Worm (Caenorhabditis elegans) whole organism, dauer: ENCODE results near the gene srw-7.

Experiments
- unc-62 ChIP-seq: sonication (generic microtip); optimal IDR thresholded peaks from 2 replicates; lab custom pipeline; 2017; ENCODE audit warnings: missing biosample characterization, missing genetic modification reagents, missing genetic modification characterization

srw-7 gene

ce11 chrV:3805961-3806360 lies at the start of gene srw-7:
TSS of gene srw-7 (plus strand) at chrV:3806261.
- TF ChIP-seq unc-62 (GFP tag; lab: Kevin White, UChicago): no peak

- no peak for TF ChIP-seq unc-62 (GFP tag; lab: Kevin White, UChicago)
These were observed 49.2 kb upstream of the srw-7 start, which contains the start of gene gid-7 for ce11 chrV:3756887-3757286. TSS of gene gid-7 (minus strand) at chrV:3757074.

DNA sequence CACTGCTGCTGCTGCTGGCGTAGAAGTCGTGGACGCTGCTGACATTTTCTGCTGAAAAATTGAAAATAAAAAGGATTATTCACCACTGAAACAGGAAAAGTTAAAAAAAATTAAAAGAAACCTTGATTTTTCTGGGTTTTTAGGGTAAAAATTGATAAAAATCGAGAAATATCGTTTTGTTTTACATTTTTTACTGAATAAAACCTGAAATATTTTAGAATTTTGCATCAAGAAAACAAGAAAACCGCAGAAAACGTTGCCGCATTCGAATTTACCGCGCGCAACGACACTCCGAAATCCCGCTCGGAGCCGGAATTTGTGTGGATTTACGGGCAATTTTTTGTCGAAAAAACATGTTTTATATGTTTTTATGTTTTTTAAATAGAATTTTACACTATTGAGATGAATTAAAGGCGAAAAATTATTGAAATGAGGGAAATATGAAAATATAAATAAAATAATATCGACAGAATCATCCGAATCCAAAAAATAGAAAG lies 46.6 kb upstream of the srw-7 start, which contains the start of gene chk-1:
Gene chk-1, minus strand, starts transcription at position 51 of the 497 bp plus-strand sequence.
- no peak for TF ChIP-seq unc-62 (GFP tag; lab: Kevin White, UChicago)

ce11 chrV:3760839-3761238 lies 45.2 kb upstream of the srw-7 start, which contains the start of gene oac-55:
TSS of gene oac-55 (plus strand) at chrV:3761139.
- TF ChIP-seq unc-62 (GFP tag; lab: Kevin White, UChicago): no peak

DNA sequence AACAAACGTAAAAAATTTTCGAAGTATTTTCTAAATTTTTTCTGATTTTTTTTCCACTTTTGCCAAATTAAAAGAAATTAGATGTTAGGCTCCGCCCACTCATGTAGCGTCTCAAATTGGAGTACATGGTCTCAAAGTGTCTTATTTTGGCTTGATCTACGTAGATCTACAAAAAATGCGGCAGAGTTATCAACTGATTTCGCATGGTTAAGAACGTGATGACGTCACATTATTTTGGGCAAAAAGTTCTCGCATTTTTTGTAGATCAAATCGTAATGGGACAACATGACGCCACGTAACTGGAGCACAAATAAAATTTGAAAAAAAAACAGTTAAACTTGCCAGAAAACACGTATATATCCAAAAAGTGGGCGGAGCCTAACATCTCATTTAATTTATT lies 44.2 kb upstream of the srw-7 start:
- TF ChIP-seq unc-62 (GFP tag; lab: Kevin White, UChicago): no peak

ce11 chrV:3766904-3767303 lies 39.2 kb upstream of the srw-7 start, which contains the start of gene Y39H10A.1:
TSS of gene Y39H10A.1 (plus strand) at chrV:3767204.
- TF ChIP-seq unc-62 (GFP tag; lab: Kevin White, UChicago): no peak

DNA sequence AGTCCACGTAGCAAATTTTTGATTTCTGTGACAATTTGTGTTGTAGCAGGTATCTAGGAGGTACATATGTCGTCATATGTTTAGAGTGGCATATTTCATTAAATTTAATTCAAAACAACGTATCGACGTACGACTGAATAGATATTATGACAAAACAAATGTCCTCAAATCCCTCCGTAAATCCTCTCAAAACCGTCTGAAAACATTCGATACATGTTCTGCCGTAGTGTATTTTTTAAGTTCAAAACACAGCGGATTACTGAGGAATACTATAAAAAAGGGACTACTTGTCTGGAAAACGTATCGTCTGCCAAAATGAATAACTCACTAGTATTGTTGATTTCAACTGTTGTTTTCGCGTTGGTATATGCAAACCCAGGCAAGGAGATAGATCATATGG lies 37.8 kb upstream of the srw-7 start, which contains the start of gene R08E5.4:
Gene R08E5.4, plus strand, starts transcription at position 301 of the 400 bp plus-strand sequence.
- no peak for TF ChIP-seq unc-62 (GFP tag; lab: Kevin White, UChicago)

DNA sequence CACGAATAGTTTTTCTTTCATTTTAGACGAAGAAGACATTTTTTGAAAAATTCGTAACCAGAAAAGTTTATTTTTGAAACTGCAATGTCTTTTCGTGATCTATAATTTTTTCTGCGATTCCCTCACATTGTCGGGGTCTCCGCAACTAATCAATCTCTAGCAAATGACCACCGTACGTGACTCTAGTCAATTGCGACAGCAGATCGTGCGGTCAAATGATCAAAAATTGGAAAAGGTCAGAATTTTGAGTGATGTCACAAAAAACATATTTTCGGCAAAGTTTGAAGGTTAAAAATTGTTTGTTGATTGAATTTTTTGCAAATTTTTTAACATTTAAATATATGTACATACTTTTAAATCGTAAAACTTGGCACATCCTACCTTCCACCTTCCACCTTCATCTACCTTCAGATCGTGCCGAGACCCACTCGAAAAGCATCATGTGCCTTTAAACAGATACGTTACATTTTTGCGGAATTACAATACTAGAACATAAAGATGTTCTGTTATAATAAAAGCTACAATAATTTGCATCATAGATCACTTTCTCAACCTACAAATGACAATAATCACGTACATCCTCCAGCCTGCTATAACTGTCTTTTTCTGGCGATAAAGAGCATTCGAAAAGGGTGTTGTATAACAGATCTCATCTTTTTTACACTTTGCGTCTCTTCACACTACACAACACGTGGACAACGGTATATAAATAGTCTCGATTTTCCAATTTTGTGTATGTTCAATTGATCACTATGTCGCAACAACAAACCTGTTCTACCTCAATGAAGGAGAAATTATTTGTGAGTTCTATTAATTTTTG lies 34.4 kb upstream of the srw-7 start, which contains the start of the genes R08E5.1 and rips-1:
Gene R08E5.1, minus strand, starts transcription at position 82 of the 820 bp plus-strand sequence.
Gene rips-1, plus strand, starts transcription at position 585 of the 820 bp plus-strand sequence.
- no peak for TF ChIP-seq unc-62 (GFP tag; lab: Kevin White, UChicago)

DNA sequence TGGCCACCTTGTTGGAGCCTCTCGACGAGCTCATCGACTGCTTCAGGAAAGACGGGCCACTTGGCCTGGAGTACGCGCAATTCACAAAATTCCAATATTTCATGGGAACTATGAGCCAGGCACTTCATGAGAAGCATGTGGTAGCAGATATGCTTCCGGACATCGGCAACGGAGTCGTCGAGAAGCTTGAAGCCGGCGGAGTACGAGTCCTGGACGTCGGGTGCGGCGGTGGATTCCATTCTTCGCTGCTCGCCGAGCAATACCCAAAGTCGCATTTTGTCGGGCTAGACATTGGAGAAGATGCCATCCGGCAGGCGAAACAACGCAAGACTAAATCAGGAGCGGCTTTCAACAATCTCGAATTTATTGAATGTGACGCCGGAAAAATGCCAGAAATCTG lies 32.4 kb upstream of the srw-7 start:
- TF ChIP-seq unc-62 (GFP tag; lab: Kevin White, UChicago): no peak

DNA sequence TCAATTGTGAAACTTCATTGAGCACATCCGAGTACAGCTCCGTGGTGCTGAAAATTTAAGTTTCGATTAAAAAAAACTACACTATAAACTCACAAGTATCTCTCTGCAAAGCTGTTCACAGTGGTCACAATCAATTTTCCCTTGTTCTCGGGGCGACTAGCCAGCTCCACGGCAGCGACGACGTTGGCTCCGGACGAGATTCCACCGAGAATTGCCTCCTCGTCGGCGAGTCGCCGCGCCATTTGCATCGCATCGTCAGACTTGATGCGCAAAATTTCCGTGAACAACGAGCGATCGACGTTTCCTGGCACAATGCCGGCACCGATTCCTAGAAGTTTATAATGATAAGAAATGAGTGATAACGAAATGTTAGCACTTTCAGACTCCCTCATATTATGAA lies 31.4 kb upstream of the srw-7 start:
- no peak for TF ChIP-seq unc-62 (GFP tag; lab: Kevin White, UChicago)

ce11 chrV:3776086-3776589 lies 29.9 kb upstream of the srw-7 start, which contains the start of gene cysl-3:
TSS of gene cysl-3 (minus strand) at chrV:3776136.
- no peak for TF ChIP-seq unc-62 (GFP tag; lab: Kevin White, UChicago)

DNA sequence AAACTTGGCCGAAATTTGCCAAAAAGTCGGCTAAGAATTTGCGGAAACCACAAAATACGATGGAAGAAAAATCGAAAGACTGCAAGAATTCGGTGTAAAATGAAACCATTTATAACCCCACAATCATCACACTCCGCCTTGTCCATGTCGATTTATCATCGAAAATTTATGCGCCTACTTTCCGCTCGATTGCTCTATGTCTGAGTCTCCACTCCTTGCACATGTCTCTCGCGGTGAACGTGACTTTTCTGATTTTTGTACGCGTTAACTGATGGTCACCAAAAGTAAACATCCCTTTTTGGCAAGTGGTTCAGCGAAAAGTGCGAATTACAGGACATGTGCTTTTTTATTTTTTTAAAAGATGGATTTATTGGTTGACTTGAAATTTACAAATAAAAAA lies 29.1 kb upstream of the srw-7 start:
- no peak for TF ChIP-seq unc-62 (GFP tag; lab: Kevin White, UChicago)

DNA sequence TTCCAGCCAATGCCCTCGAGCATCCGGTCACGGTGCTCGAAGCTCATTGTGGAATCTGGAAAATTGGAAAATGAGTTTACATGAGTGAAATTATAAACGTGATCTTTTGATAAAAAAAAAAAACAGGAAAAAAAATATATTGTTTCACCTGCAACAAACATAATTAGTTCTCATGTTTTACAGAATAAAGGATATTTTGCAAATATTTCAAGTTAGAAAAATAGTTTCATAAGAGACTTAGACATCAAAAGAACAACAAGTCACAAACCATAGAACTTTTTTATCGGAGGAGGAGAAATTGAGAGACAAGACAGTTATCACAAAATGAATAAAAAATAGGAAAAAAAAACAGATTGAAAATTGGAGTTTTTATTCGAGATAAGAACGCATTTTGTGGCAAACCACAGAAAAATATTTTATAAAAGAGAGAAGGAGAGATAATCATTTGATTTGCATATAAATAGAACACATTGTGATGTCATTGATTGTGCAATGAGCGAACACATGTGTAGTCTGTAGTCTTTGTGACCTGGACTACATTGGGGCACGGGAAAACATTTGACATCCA lies 21.8 kb upstream of the srw-7 start, which contains the start of gene R08F11.1:
Gene R08F11.1, minus strand, starts transcription at position 51 of the 568 bp plus-strand sequence.
- no peak for TF ChIP-seq unc-62 (GFP tag; lab: Kevin White, UChicago)

DNA sequence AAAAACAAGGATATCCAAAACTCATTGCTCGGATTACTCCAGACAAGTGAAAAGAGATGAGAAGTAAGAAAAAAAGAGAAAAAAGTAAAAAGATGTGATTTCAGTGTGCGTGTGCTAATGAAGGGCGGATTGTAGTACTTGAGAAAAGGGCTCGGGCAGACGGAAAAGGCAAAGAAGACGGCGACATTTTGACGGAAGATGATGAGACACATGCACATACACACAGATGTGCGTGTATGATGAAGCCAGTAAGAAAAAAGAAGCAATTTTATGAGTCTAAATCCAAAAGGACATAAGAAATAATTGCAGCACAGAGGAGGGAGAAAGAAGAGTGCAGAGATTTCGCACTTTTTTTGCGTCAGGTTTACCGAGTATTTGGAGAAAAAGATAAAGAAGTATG lies 17.5 kb upstream of the srw-7 start:
- no peak for TF ChIP-seq unc-62 (GFP tag; lab: Kevin White, UChicago)

ce11 chrV:3789770-3790169 lies 16.3 kb upstream of the srw-7 start, which contains the start of gene R08F11.7:
TSS of gene R08F11.7 (plus strand) at chrV:3790070.
- no peak for TF ChIP-seq unc-62 (GFP tag; lab: Kevin White, UChicago)

ce11 chrV:3790424-3790823 lies 15.6 kb upstream of the srw-7 start:
- TF ChIP-seq unc-62 (GFP tag; lab: Kevin White, UChicago): no peak
